Worm (Caenorhabditis elegans) whole organism, L3 larva: Measurements from ENCODE around the gene F25F2.1.

Source experiments
- R02D3.7 ChIP-seq: fragments of 150-350 bp; optimal IDR thresholded peaks from 2 replicates; lab custom pipeline; 2014; ENCODE audit warnings: missing biosample characterization, missing genetic modification characterization
- elt-1 ChIP-seq: fragments of 150-350 bp; optimal IDR thresholded peaks from 2 replicates; lab custom pipeline; 2014; ENCODE audit warnings: missing biosample characterization, missing genetic modification characterization
- mdl-1 ChIP-seq: fragments of 150-350 bp; optimal IDR thresholded peaks from 2 replicates; lab custom pipeline; 2014; ENCODE audit warnings: missing biosample characterization, missing genetic modification characterization
- nhr-23 ChIP-seq: fragments of 150-350 bp; optimal IDR thresholded peaks from 2 replicates; lab custom pipeline; 2014; ENCODE audit warnings: missing biosample characterization, missing genetic modification reagents, missing genetic modification characterization
- nhr-67 ChIP-seq: fragments of 150-350 bp; optimal IDR thresholded peaks from 2 replicates; lab custom pipeline; 2014; ENCODE audit warnings: missing biosample characterization, missing genetic modification characterization
- zag-1 ChIP-seq: fragments of 150-350 bp; optimal IDR thresholded peaks from 2 replicates; lab custom pipeline; 2014; ENCODE audit warnings: missing biosample characterization, missing genetic modification characterization
- ztf-11 ChIP-seq: fragments of 150-350 bp; optimal IDR thresholded peaks from 2 replicates; lab custom pipeline; 2014; ENCODE audit warnings: missing biosample characterization, missing genetic modification characterization

DNA sequence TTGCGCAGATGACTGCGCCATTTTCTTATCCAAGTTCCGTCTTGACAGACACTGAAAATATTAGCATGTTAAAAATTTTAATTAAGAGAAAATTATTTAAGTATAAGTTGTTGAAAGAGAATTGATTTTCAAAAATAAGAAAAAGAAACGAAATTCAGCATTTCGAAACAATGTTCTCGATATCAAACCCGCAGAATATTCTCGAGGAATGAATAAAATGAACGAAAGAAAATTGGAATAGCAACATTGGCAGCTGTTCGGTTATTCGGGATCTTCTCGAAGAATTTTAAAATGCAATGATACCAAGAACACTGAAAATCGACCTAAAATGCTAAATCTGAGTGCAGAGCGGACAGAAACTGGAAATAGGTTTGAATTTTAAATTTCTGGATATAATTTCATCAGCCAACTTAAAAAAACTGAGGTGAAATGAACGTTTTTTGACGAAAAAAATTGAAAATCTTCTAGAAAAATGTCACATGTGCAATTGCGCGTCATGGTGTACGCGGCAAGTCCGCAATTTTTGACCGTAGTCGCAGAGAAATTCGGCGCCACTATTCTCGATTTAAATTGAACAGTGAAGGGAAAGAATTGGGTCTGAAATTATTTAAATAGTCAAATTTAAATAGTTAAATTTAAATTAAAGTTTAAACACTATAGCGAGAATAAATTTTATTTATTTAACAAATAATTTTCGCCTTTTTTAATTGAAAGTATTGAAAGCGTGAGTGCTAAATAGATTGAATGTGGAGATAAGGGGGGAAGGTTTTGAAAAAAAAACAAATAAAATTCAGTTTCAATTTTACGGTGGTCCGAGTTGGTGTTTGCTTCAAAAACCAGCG is at the start of gene F25F2.1, which contains the start of gene cct-5:
- TF ChIP-seq ztf-11 = no peak
- TF ChIP-seq nhr-23 (tag; lab: Kevin White, UChicago) = peak; percentile 18
- no peak for TF ChIP-seq mdl-1 (tag; lab: Kevin White, UChicago)
- TF ChIP-seq elt-1 = peak; percentile 39
- TF ChIP-seq R02D3.7 (tag; lab: Kevin White, UChicago) = no peak
- TF ChIP-seq nhr-67 (tag; lab: Kevin White, UChicago) = no peak
- no peak for TF ChIP-seq zag-1 (tag; lab: Kevin White, UChicago)
